Worm (Caenorhabditis elegans): Measurements from ENCODE around the gene C34F11.8.

DNA sequence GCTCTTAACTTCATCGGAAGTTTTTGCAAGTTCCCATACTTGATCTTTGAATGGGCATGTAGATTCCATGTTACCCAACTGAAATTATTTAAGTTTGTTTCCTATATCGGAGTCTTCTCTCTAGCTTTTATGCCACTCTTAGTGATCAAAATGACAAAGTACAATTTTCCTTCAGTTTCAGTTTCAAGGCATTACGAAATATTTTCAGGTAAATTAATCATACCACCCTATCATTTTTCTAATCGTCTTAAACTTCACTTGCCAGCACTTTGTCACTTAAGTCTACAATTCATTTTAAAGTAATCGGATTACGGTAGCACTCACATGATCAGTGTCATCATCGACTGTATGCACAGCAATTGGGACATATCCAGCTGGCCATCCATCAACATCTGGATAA is 24.0 kb upstream of the C34F11.8 start:
- TF ChIP-seq skn-1 (tag; optimal IDR thresholded peaks at IDR 0.05), result no peak
- TF ChIP-seq blmp-1 (tag; optimal IDR thresholded peaks at IDR 0.05), result no peak
- TF ChIP-seq ama-1 (optimal IDR thresholded peaks at IDR 0.05), result no peak
- TF ChIP-seq elt-3 (tag; optimal IDR thresholded peaks at IDR 0.05), result no peak
- no peak for TF ChIP-seq unc-86 (tag; optimal IDR thresholded peaks at IDR 0.05)
- no peak for TF ChIP-seq lsy-2 (tag; optimal IDR thresholded peaks at IDR 0.05)
- no peak for TF ChIP-seq nhr-76 (tag; optimal IDR thresholded peaks at IDR 0.05)
- no peak for TF ChIP-seq aha-1 (tag; optimal IDR thresholded peaks at IDR 0.05)
- no peak for TF ChIP-seq grh-1 (GFP tag; IDR thresholded peaks at IDR 0.05)
- no peak for TF ChIP-seq snpc-4 (tag; optimal IDR thresholded peaks at IDR 0.05)
- TF ChIP-seq sox-4 (tag; optimal IDR thresholded peaks at IDR 0.05), result no peak
- no peak for TF ChIP-seq egl-27 (tag; optimal IDR thresholded peaks at IDR 0.05)

All from whole organism, L1 larva.